Worm (Caenorhabditis elegans): ENCODE results near the gene srh-133.

DNA sequence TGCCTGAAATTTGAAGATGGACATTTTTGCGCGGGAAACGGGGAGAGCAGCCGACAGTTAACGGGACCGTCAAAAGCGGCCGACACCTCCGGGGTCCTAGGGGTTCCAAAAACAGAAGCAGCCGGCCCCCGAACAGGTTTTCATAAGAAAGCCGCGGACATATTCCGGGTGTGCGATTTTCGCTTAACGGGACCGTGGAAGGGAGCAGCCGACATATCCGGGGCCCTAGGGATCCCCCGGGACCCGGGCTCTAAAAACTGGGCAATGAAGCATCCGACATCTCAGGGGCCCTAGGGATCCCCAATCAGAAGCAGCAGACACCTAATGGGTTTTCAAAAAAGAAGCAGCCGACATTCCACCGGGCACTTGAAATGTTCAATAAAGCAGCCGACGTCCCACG, 51.5 kb downstream of the srh-133 start:
- no peak for TF ChIP-seq him-1 (tag; optimal IDR thresholded peaks at IDR 0.05)
- no peak for TF ChIP-seq W03F9.2 (tag; optimal IDR thresholded peaks at IDR 0.05)
- TF ChIP-seq dao-5 (tag; optimal IDR thresholded peaks at IDR 0.05): no peak
